Worm (Caenorhabditis elegans) whole organism, young adult: ENCODE measurements around the gene gst-7.

Source experiments
- B0336.3 ChIP-seq: fragments of 200-800 bp; sonication (Bioruptor generic); IDR thresholded peaks from 2 replicates; pipeline ENCODE4 v1.3.6; 2022; ENCODE audit warnings: missing genetic modification characterization, missing compliant biosample characterization
- F22D6.2 ChIP-seq: sonication (generic microtip); optimal IDR thresholded peaks from 2 replicates; lab custom pipeline; 2016; ENCODE audit warnings: mild to moderate bottlenecking, missing genetic modification characterization, missing compliant biosample characterization
- F23B12.7 ChIP-seq: sonication (generic microtip); optimal IDR thresholded peaks from 2 replicates; lab custom pipeline; 2017; ENCODE audit warnings: missing genetic modification characterization, mild to moderate bottlenecking, missing compliant biosample characterization, antibody characterized with exemption, moderate library complexity; ENCODE audit not compliant: insufficient read depth
- F33H1.4 ChIP-seq: fragments of 200-800 bp; sonication (Bioruptor generic); IDR thresholded peaks from 2 replicates; pipeline ENCODE4 v1.3.6; 2022; ENCODE audit warnings: missing genetic modification reagents, missing genetic modification characterization, missing compliant biosample characterization
- F49E8.2 ChIP-seq: sonication (generic microtip); optimal IDR thresholded peaks from 3 replicates; lab custom pipeline; 2017; ENCODE audit warnings: missing genetic modification characterization, mild to moderate bottlenecking, missing compliant biosample characterization, antibody characterized with exemption, moderate library complexity; ENCODE audit not compliant: insufficient read depth
- F57C9.4 ChIP-seq: sonication (generic microtip); optimal IDR thresholded peaks from 2 replicates; lab custom pipeline; 2017; ENCODE audit warnings: mild to moderate bottlenecking, missing genetic modification characterization, missing compliant biosample characterization
- K12H6.12 ChIP-seq: fragments of 200-800 bp; sonication (Bioruptor generic); optimal IDR thresholded peaks from 2 replicates; lab custom pipeline; 2018; ENCODE audit warnings: mild to moderate bottlenecking, missing genetic modification characterization, missing compliant biosample characterization
- Y53F4B.3 ChIP-seq: fragments of 200-800 bp; sonication (Bioruptor generic); IDR thresholded peaks from 2 replicates; pipeline ENCODE4 v1.3.6; 2022; ENCODE audit warnings: missing genetic modification reagents, missing genetic modification characterization, missing compliant biosample characterization
- Y56A3A.18 ChIP-seq: fragments of 200-800 bp; sonication (Bioruptor generic); IDR thresholded peaks from 2 replicates; pipeline ENCODE4 v1.3.6; 2022; ENCODE audit warnings: missing genetic modification reagents, missing genetic modification characterization, missing compliant biosample characterization
- Y67H2A.10 ChIP-seq: fragments of 200-800 bp; sonication (Bioruptor generic); conservative IDR thresholded peaks from 2 replicates; pipeline ENCODE4 v1.3.6; 2022; ENCODE audit warnings: missing genetic modification reagents, missing genetic modification characterization, missing compliant biosample characterization
- bed-1 ChIP-seq: fragments of 200-800 bp; sonication (Bioruptor generic); IDR thresholded peaks from 2 replicates; pipeline ENCODE4 v1.3.6; 2022; ENCODE audit warnings: missing genetic modification reagents, missing genetic modification characterization, missing compliant biosample characterization
- ccch-3 ChIP-seq: fragments of 200-800 bp; sonication (Bioruptor generic); optimal IDR thresholded peaks from 2 replicates; lab custom pipeline; 2018; ENCODE audit warnings: mild to moderate bottlenecking, missing genetic modification characterization, missing compliant biosample characterization
- cebp-1 ChIP-seq, 2 experiments: fragments of 200-800 bp in 1 of 2; sonication (Bioruptor generic) in 1 of 2; sonication (generic microtip) in 1 of 2; IDR thresholded peaks in 1 of 2; optimal IDR thresholded peaks in 1 of 2; 2 replicates each; pipeline versions ENCODE4 v1.3.6 to Lab custom; 2017 to 2022; ENCODE audit warnings: missing compliant biosample characterization in 2 of 2, missing genetic modification characterization in 2 of 2, mild to moderate bottlenecking in 1 of 2, missing genetic modification reagents in 1 of 2, moderate library complexity in 1 of 2
- ceh-58 ChIP-seq: fragments of 200-800 bp; sonication (Bioruptor generic); IDR thresholded peaks from 2 replicates; pipeline ENCODE4 v1.3.6; 2022; ENCODE audit warnings: missing genetic modification characterization, missing compliant biosample characterization
- chd-7 ChIP-seq: sonication (generic microtip); optimal IDR thresholded peaks from 2 replicates; lab custom pipeline; 2016; ENCODE audit warnings: mild to moderate bottlenecking, missing genetic modification characterization, moderate library complexity, missing compliant biosample characterization
- egl-18 ChIP-seq: fragments of 200-800 bp; sonication (Bioruptor generic); IDR thresholded peaks from 2 replicates; pipeline ENCODE4 v1.3.6; 2022; ENCODE audit warnings: missing genetic modification reagents, missing genetic modification characterization, missing compliant biosample characterization
- egrh-3 ChIP-seq: fragments of 200-800 bp; sonication (Bioruptor generic); IDR thresholded peaks from 2 replicates; pipeline ENCODE4 v1.3.6; 2022; ENCODE audit warnings: missing genetic modification reagents, missing genetic modification characterization, missing compliant biosample characterization
- ekl-4 ChIP-seq: fragments of 200-800 bp; sonication (Bioruptor generic); IDR thresholded peaks from 2 replicates; pipeline ENCODE4 v1.3.6; 2022; ENCODE audit warnings: missing genetic modification reagents, missing genetic modification characterization, missing compliant biosample characterization
- him-1 ChIP-seq: sonication (generic microtip); optimal IDR thresholded peaks from 2 replicates; lab custom pipeline; 2016; ENCODE audit warnings: missing genotype, missing genetic modification reagents, missing genetic modification characterization, missing compliant biosample characterization
- hmg-20 ChIP-seq: fragments of 200-800 bp; sonication (Bioruptor generic); IDR thresholded peaks from 2 replicates; pipeline ENCODE4 v1.3.6; 2022; ENCODE audit warnings: missing genetic modification reagents, missing genetic modification characterization, missing compliant biosample characterization
- let-526 ChIP-seq: fragments of 200-800 bp; sonication (Bioruptor generic); IDR thresholded peaks from 2 replicates; pipeline ENCODE4 v1.3.6; 2022; ENCODE audit warnings: missing genetic modification reagents, missing genetic modification characterization, missing compliant biosample characterization
- lin-26 ChIP-seq: fragments of 200-800 bp; sonication (Bioruptor generic); IDR thresholded peaks from 2 replicates; pipeline ENCODE4 v1.3.6; 2022; ENCODE audit warnings: missing genetic modification reagents, missing genetic modification characterization, missing compliant biosample characterization
- lin-40 ChIP-seq: sonication (generic microtip); optimal IDR thresholded peaks from 2 replicates; lab custom pipeline; 2016; ENCODE audit warnings: missing genetic modification characterization, mild to moderate bottlenecking, missing compliant biosample characterization, missing genotype, missing genetic modification reagents
- lir-1 ChIP-seq: fragments of 200-800 bp; sonication (Bioruptor generic); conservative IDR thresholded peaks from 2 replicates; pipeline ENCODE4 v1.3.6; 2022; ENCODE audit warnings: missing genetic modification reagents, missing genetic modification characterization, missing compliant biosample characterization
- madf-8 ChIP-seq: fragments of 200-800 bp; sonication (Bioruptor generic); conservative IDR thresholded peaks from 2 replicates; pipeline ENCODE4 v1.3.6; 2022; ENCODE audit warnings: missing genetic modification reagents, missing genetic modification characterization, missing compliant biosample characterization
- mcd-1 ChIP-seq: fragments of 200-800 bp; sonication (Bioruptor generic); IDR thresholded peaks from 2 replicates; pipeline ENCODE4 v1.3.6; 2022; ENCODE audit warnings: missing genetic modification reagents, missing genetic modification characterization, missing compliant biosample characterization
- mel-28 ChIP-seq: sonication (generic microtip); optimal IDR thresholded peaks from 2 replicates; lab custom pipeline; 2016; ENCODE audit warnings: borderline replicate concordance, mild to moderate bottlenecking, missing genetic modification characterization, missing compliant biosample characterization
- nfya-2 ChIP-seq: fragments of 200-800 bp; sonication (Bioruptor generic); IDR thresholded peaks from 2 replicates; pipeline ENCODE4 v1.3.6; 2022; ENCODE audit warnings: missing genetic modification reagents, missing genetic modification characterization, missing compliant biosample characterization
- snpc-4 ChIP-seq, 5 experiments: fragments of 150-350 bp in 1 of 5; sonication (generic microtip) in 4 of 5; optimal IDR thresholded peaks; 2 replicates each; lab custom pipeline; 2014 to 2018; ENCODE audit warnings: missing genetic modification characterization in 5 of 5, missing biosample characterization in 3 of 5, antibody characterized with exemption in 2 of 5, mild to moderate bottlenecking in 2 of 5, missing compliant biosample characterization in 2 of 5, missing genotype in 2 of 5, moderate library complexity in 2 of 5, missing genetic modification reagents in 1 of 5
- sptf-2 ChIP-seq: fragments of 200-800 bp; sonication (Bioruptor generic); optimal IDR thresholded peaks from 2 replicates; lab custom pipeline; 2018; ENCODE audit warnings: mild to moderate bottlenecking, missing genetic modification characterization, missing compliant biosample characterization
- unc-62 ChIP-seq: fragments of 150-350 bp; optimal IDR thresholded peaks from 2 replicates; lab custom pipeline; 2014; ENCODE audit warnings: missing biosample characterization, missing genetic modification reagents, missing genetic modification characterization
- zfh-2 ChIP-seq: fragments of 200-800 bp; sonication (Bioruptor generic); conservative IDR thresholded peaks from 2 replicates; pipeline ENCODE4 v1.3.6; 2022; ENCODE audit warnings: missing genetic modification reagents, missing genetic modification characterization, missing compliant biosample characterization
- zim-3 ChIP-seq: sonication (generic microtip); optimal IDR thresholded peaks from 2 replicates; lab custom pipeline; 2017; ENCODE audit warnings: mild to moderate bottlenecking, missing genetic modification characterization, moderate library complexity, missing compliant biosample characterization
- ztf-25 ChIP-seq: fragments of 200-800 bp; sonication (Bioruptor generic); IDR thresholded peaks from 2 replicates; pipeline ENCODE4 v1.3.6; 2022; ENCODE audit warnings: missing genetic modification reagents, missing genetic modification characterization, missing compliant biosample characterization
- ztf-28 ChIP-seq: fragments of 200-800 bp; sonication (Bioruptor generic); IDR thresholded peaks from 2 replicates; pipeline ENCODE4 v1.3.6; 2022; ENCODE audit warnings: missing genetic modification reagents, missing genetic modification characterization, missing compliant biosample characterization

Gene gst-7

ce11 chrII:4870691-4871090 is 11.2 kb upstream of the gst-7 start, which contains the start of gene col-20:
TSS of gene col-20 (minus strand) at chrII:4870791.
- no peak for TF ChIP-seq sptf-2 (GFP tag; lab: Kevin White, UChicago)
- TF ChIP-seq let-526 (GFP tag; lab: Robert Waterston, UW) = no peak
- TF ChIP-seq F49E8.2 (tag; lab: Kevin White, UChicago) = no peak
- TF ChIP-seq Y56A3A.18 = no peak
- TF ChIP-seq snpc-4 (GFP tag; optimal IDR thresholded peaks at IDR 0.05; lab: Kevin White, UChicago) = no peak
- TF ChIP-seq snpc-4 (tag; optimal IDR thresholded peaks at IDR 0.05; lab: Kevin White, UChicago) = no peak
- TF ChIP-seq bed-1 = no peak
- no peak for TF ChIP-seq hmg-20 (GFP tag; lab: Robert Waterston, UW)
- TF ChIP-seq F23B12.7 (tag; lab: Kevin White, UChicago) = no peak
- TF ChIP-seq B0336.3 (GFP tag; lab: Robert Waterston, UW) = no peak
- TF ChIP-seq mel-28 = no peak
- TF ChIP-seq nfya-2 (GFP tag; lab: Robert Waterston, UW) = no peak
- TF ChIP-seq ccch-3 (GFP tag; lab: Kevin White, UChicago) = no peak
- TF ChIP-seq F57C9.4 (tag; lab: Kevin White, UChicago) = no peak
- no peak for TF ChIP-seq zim-3 (tag; lab: Kevin White, UChicago)
- no peak for TF ChIP-seq Y53F4B.3 (GFP tag; lab: Robert Waterston, UW)
- no peak for TF ChIP-seq F33H1.4
- TF ChIP-seq cebp-1 (GFP tag; IDR thresholded peaks at IDR 0.05; lab: Robert Waterston, UW) = no peak
- TF ChIP-seq cebp-1 (tag; optimal IDR thresholded peaks at IDR 0.05; lab: Kevin White, UChicago) = no peak
- no peak for TF ChIP-seq lin-40
- TF ChIP-seq him-1 (tag; lab: Kevin White, UChicago) = no peak
- TF ChIP-seq, all 124 proteins: peak for 0

DNA sequence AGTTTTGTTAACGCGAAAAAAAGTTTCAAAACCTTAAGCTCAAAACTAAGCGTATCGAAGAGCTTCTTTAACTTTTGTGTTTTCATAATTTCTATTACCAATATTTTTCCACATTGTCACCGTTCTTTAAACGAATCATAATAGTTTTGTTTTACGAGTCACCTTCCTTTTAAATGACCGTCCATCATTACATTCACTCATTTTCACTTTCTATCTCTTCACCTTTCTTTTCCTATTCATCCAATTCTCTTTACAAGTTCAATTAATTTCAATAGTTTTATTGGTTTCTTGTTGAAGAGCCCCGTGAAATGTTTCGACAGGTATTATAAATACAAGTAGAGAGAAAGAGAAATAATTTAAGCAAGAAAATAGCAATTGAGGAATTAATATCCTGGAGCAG is 10.0 kb upstream of the gst-7 start:
- no peak for TF ChIP-seq chd-7 (tag; lab: Kevin White, UChicago)
- TF ChIP-seq egl-18 = no peak
- TF ChIP-seq, all 124 proteins: peak for 0

- peak; percentile 92 for TF ChIP-seq egrh-3
- peak; percentile 86 for TF ChIP-seq zfh-2 (GFP tag; lab: Robert Waterston, UW)
- 0 out of 2 replicates have a peak, but pooled peaks have one; percentile 52 for TF ChIP-seq ztf-25
- TF ChIP-seq lin-26 (GFP tag; lab: Robert Waterston, UW) = peak; percentile 37; the same call in 1 of the 2 replicates
Measured at ce11 chrII:4872359-4872758, 9.5 kb upstream of the gst-7 start.

DNA sequence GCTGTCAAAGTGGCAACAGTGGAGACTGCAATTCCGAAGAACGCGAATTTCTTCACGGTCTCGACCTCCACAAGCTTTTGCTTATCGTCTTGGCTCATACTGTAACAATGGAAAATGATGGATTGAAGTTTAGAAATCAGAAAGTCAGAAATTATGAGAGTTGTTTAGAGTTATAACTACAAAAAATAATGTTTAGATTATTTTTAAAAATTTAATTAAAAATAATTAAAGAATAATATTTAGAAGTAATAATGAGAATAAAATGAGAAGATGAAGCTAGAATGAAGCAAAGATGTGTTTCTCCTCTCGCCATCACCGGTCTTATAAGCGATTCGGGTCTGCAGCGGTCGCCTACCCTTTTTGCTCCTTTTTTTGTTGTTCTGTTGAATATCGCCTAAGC is 8.8 kb upstream of the gst-7 start, which contains the start of gene col-73:
col-73 (minus strand) TSS at position 101 of the 400 bp plus-strand sequence.
- TF ChIP-seq Y67H2A.10 (GFP tag; lab: Robert Waterston, UW) = no peak
- TF ChIP-seq zim-3 (tag; lab: Kevin White, UChicago) = no peak
- no peak for TF ChIP-seq mel-28
- no peak for TF ChIP-seq K12H6.12 (tag; lab: Kevin White, UChicago)
- no peak for TF ChIP-seq ztf-28 (GFP tag; lab: Robert Waterston, UW)
- TF ChIP-seq nfya-2 (GFP tag; lab: Robert Waterston, UW) = no peak
- no peak for TF ChIP-seq zfh-2 (GFP tag; lab: Robert Waterston, UW)
- no peak for TF ChIP-seq madf-8 (GFP tag; lab: Robert Waterston, UW)
- TF ChIP-seq unc-62 = no peak
- no peak for TF ChIP-seq lir-1
- TF ChIP-seq ceh-58 (GFP tag; lab: Robert Waterston, UW) = no peak
- no peak for TF ChIP-seq egl-18
- no peak for TF ChIP-seq F22D6.2 (tag; lab: Kevin White, UChicago)
- no peak for TF ChIP-seq mcd-1 (GFP tag; lab: Robert Waterston, UW)
- no peak for TF ChIP-seq ekl-4 (GFP tag; lab: Robert Waterston, UW)
- no peak for TF ChIP-seq snpc-4 (GFP tag; optimal IDR thresholded peaks at IDR 0.05; lab: Kevin White, UChicago)
- TF ChIP-seq snpc-4 (tag; optimal IDR thresholded peaks at IDR 0.05; lab: Kevin White, UChicago) = no peak
